Fruit fly (Drosophila melanogaster) whole organism, embryonic: ENCODE data around the gene Nost.

Source experiments
- Atf6 ChIP-seq: fragments of 200-800 bp; sonication (Bioruptor generic); IDR thresholded peaks from 2 replicates; pipeline ENCODE4 v1.3.6; 2022; ENCODE audit warnings: missing biosample characterization, missing genetic modification characterization
- BtbVII ChIP-seq: fragments of 200-800 bp; sonication (Bioruptor generic); optimal IDR thresholded peaks from 3 replicates; lab custom pipeline; 2017; ENCODE audit warnings: missing biosample characterization, mild to moderate bottlenecking, missing genetic modification characterization
- CG10462 ChIP-seq: fragments of 200-800 bp; sonication (Bioruptor generic); optimal IDR thresholded peaks from 2 replicates; lab custom pipeline; 2016; ENCODE audit warnings: missing biosample characterization, missing genetic modification characterization
- CG10565 ChIP-seq: fragments of 200-800 bp; sonication (Bioruptor generic); optimal IDR thresholded peaks from 3 replicates; lab custom pipeline; 2016; ENCODE audit warnings: missing biosample characterization, mild to moderate bottlenecking, missing genetic modification characterization
- CG10959 ChIP-seq: fragments of 200-800 bp; sonication (Bioruptor generic); IDR thresholded peaks from 2 replicates; pipeline ENCODE4 v1.3.6; 2022; ENCODE audit warnings: missing biosample characterization, missing genetic modification characterization
- CG11723 ChIP-seq: fragments of 200-800 bp; sonication (Bioruptor generic); optimal IDR thresholded peaks from 2 replicates; lab custom pipeline; 2017; ENCODE audit warnings: missing biosample characterization, mild to moderate bottlenecking, missing genetic modification characterization
- CG12236 ChIP-seq: fragments of 200-800 bp; sonication (Bioruptor generic); optimal IDR thresholded peaks from 2 replicates; lab custom pipeline; 2016; ENCODE audit warnings: missing biosample characterization, missing genetic modification characterization
- CG1233 ChIP-seq: fragments of 200-800 bp; sonication (Bioruptor generic); optimal IDR thresholded peaks from 4 replicates; lab custom pipeline; 2018; ENCODE audit warnings: missing biosample characterization, mild to moderate bottlenecking, missing genetic modification characterization
- CG14710 ChIP-seq: fragments of 200-800 bp; sonication (Bioruptor generic); optimal IDR thresholded peaks from 3 replicates; lab custom pipeline; 2019; ENCODE audit warnings: missing biosample characterization, mild to moderate bottlenecking, missing genetic modification characterization, moderate library complexity
- CG14860 ChIP-seq: fragments of 200-800 bp; sonication (Bioruptor generic); IDR thresholded peaks from 3 replicates; pipeline ENCODE4 v1.3.6; 2022; ENCODE audit warnings: missing biosample characterization, missing genetic modification characterization; ENCODE audit not compliant: partially characterized antibody
- CG17359 ChIP-seq: fragments of 200-800 bp; sonication (Bioruptor generic); optimal IDR thresholded peaks from 3 replicates; lab custom pipeline; 2018; ENCODE audit warnings: missing biosample characterization, mild to moderate bottlenecking, missing genetic modification characterization, moderate library complexity
- CG2120 ChIP-seq: fragments of 200-800 bp; sonication (Bioruptor generic); optimal IDR thresholded peaks from 3 replicates; lab custom pipeline; 2016; ENCODE audit warnings: missing biosample characterization, missing genetic modification characterization
- CG2678 ChIP-seq: fragments of 200-800 bp; sonication (Bioruptor generic); optimal IDR thresholded peaks from 3 replicates; lab custom pipeline; 2019; ENCODE audit warnings: missing biosample characterization, mild to moderate bottlenecking, missing genetic modification characterization, moderate library complexity
- CG42726 ChIP-seq: fragments of 200-800 bp; sonication (Bioruptor generic); IDR thresholded peaks from 2 replicates; pipeline ENCODE4 v1.3.6; 2022; ENCODE audit warnings: missing biosample characterization, missing genetic modification characterization; ENCODE audit not compliant: partially characterized antibody
- CG5953 ChIP-seq: fragments of 200-800 bp; sonication (Bioruptor generic); IDR thresholded peaks from 2 replicates; pipeline ENCODE4 v1.3.6; 2022; ENCODE audit warnings: missing biosample characterization, missing genetic modification characterization
- CG7271 ChIP-seq: fragments of 200-800 bp; sonication (Bioruptor generic); optimal IDR thresholded peaks from 2 replicates; lab custom pipeline; 2018; ENCODE audit warnings: missing biosample characterization, mild to moderate bottlenecking, missing genetic modification characterization, moderate library complexity
- CG8089 ChIP-seq: fragments of 200-800 bp; sonication (Bioruptor generic); optimal IDR thresholded peaks from 3 replicates; lab custom pipeline; 2016; ENCODE audit warnings: missing biosample characterization, missing genetic modification characterization
- CG8388 ChIP-seq: fragments of 200-800 bp; sonication (Bioruptor generic); optimal IDR thresholded peaks from 2 replicates; lab custom pipeline; 2019; ENCODE audit warnings: missing biosample characterization, mild to moderate bottlenecking, missing genetic modification characterization, moderate library complexity
- Dbx ChIP-seq: fragments of 200-800 bp; sonication (Bioruptor generic); IDR thresholded peaks from 3 replicates; pipeline ENCODE4 v1.3.6; 2022; ENCODE audit warnings: missing biosample characterization, missing genetic modification characterization
- Deaf1 ChIP-seq: fragments of 200-800 bp; optimal IDR thresholded peaks from 3 replicates; lab custom pipeline; 2019; ENCODE audit warnings: missing biosample characterization, mild to moderate bottlenecking, missing genetic modification characterization, moderate library complexity
- Dip2 ChIP-seq: fragments of 200-800 bp; sonication (Bioruptor generic); IDR thresholded peaks from 2 replicates; pipeline ENCODE4 v1.3.6; 2022; ENCODE audit warnings: missing biosample characterization, missing genetic modification characterization
- Doc3 ChIP-seq: fragments of 200-800 bp; sonication (Bioruptor generic); IDR thresholded peaks from 3 replicates; pipeline ENCODE4 v1.3.6; 2022; ENCODE audit warnings: missing biosample characterization, missing genetic modification characterization; ENCODE audit not compliant: partially characterized antibody
- H15 ChIP-seq: fragments of 200-800 bp; sonication (Bioruptor generic); IDR thresholded peaks from 3 replicates; pipeline ENCODE4 v1.3.6; 2022; ENCODE audit warnings: missing biosample characterization, missing genetic modification characterization
- Myb ChIP-seq: fragments of 200-800 bp; sonication (Bioruptor generic); optimal IDR thresholded peaks from 2 replicates; lab custom pipeline; 2016; ENCODE audit warnings: missing biosample characterization, missing genetic modification characterization
- Poxn ChIP-seq: fragments of 200-800 bp; sonication (Bioruptor generic); IDR thresholded peaks from 2 replicates; pipeline ENCODE4 v1.3.6; 2022; ENCODE audit warnings: missing biosample characterization, missing genetic modification characterization
- Ssrp ChIP-seq: fragments of 200-800 bp; sonication (Bioruptor generic); optimal IDR thresholded peaks from 2 replicates; lab custom pipeline; 2018; ENCODE audit warnings: missing biosample characterization, mild to moderate bottlenecking, missing genetic modification characterization, moderate library complexity
- Usf ChIP-seq: fragments of 200-800 bp; sonication (Bioruptor generic); optimal IDR thresholded peaks from 2 replicates; lab custom pipeline; 2017; ENCODE audit warnings: missing genotype, missing biosample characterization, missing genetic modification characterization
- Vsx1 ChIP-seq: fragments of 200-800 bp; sonication (Bioruptor generic); optimal IDR thresholded peaks from 2 replicates; lab custom pipeline; 2017; ENCODE audit warnings: missing biosample characterization, mild to moderate bottlenecking, missing genetic modification characterization, missing genetic modification reagents
- Xbp1 ChIP-seq: fragments of 200-800 bp; sonication (Bioruptor generic); optimal IDR thresholded peaks from 3 replicates; lab custom pipeline; 2016; ENCODE audit warnings: missing biosample characterization, mild to moderate bottlenecking, missing genetic modification characterization
- bsh ChIP-seq, 2 experiments: fragments of 200-800 bp; sonication (Bioruptor generic); optimal IDR thresholded peaks; 2 replicates each; lab custom pipeline; 2017 to 2018; ENCODE audit warnings: mild to moderate bottlenecking in 2 of 2, missing biosample characterization in 2 of 2, missing genetic modification characterization in 2 of 2, moderate library complexity in 1 of 2
- cas ChIP-seq: fragments of 200-800 bp; sonication (Bioruptor generic); IDR thresholded peaks from 2 replicates; pipeline ENCODE4 v1.3.6; 2022; ENCODE audit warnings: missing biosample characterization, missing genetic modification characterization
- dmrt99B ChIP-seq: fragments of 200-800 bp; sonication (Bioruptor generic); optimal IDR thresholded peaks from 2 replicates; lab custom pipeline; 2018; ENCODE audit warnings: missing biosample characterization, mild to moderate bottlenecking, missing genetic modification characterization, moderate library complexity
- fru ChIP-seq: fragments of >200 bp; optimal IDR thresholded peaks from 2 replicates; lab custom pipeline; 2017
- h ChIP-seq: fragments of >200 bp; optimal IDR thresholded peaks from 2 replicates; lab custom pipeline; 2017
- jing ChIP-seq: fragments of 200-800 bp; sonication (Bioruptor generic); optimal IDR thresholded peaks from 2 replicates; lab custom pipeline; 2018; ENCODE audit warnings: missing biosample characterization, mild to moderate bottlenecking, missing genetic modification characterization
- knrl ChIP-seq: fragments of 200-800 bp; sonication (Bioruptor generic); IDR thresholded peaks from 3 replicates; pipeline ENCODE4 v1.3.6; 2022; ENCODE audit warnings: missing biosample characterization, missing genetic modification characterization; ENCODE audit not compliant: partially characterized antibody
- maf-S ChIP-seq: fragments of 200-800 bp; sonication (Bioruptor generic); optimal IDR thresholded peaks from 2 replicates; lab custom pipeline; 2016; ENCODE audit warnings: missing biosample characterization, missing genetic modification characterization
- mam ChIP-seq: fragments of 200-800 bp; sonication (Bioruptor generic); optimal IDR thresholded peaks from 3 replicates; lab custom pipeline; 2016; ENCODE audit warnings: missing biosample characterization, missing genetic modification characterization
- nau ChIP-seq: fragments of 200-800 bp; sonication (Bioruptor generic); optimal IDR thresholded peaks from 3 replicates; lab custom pipeline; 2017; ENCODE audit warnings: missing biosample characterization, mild to moderate bottlenecking, missing genetic modification characterization, missing genetic modification reagents
- nmo ChIP-seq: fragments of 200-800 bp; sonication (Bioruptor generic); optimal IDR thresholded peaks from 2 replicates; lab custom pipeline; 2018; ENCODE audit warnings: missing biosample characterization, mild to moderate bottlenecking, missing genetic modification characterization, moderate library complexity
- oc ChIP-seq: fragments of 200-800 bp; sonication (Bioruptor generic); optimal IDR thresholded peaks from 2 replicates; lab custom pipeline; 2018; ENCODE audit warnings: missing biosample characterization, mild to moderate bottlenecking, missing genetic modification characterization, moderate library complexity
- pan ChIP-seq, 4 experiments: fragments of >200 bp in 3 of 4; fragments of 200-800 bp in 1 of 4; sonication (Bioruptor generic) in 1 of 4; optimal IDR thresholded peaks in 3 of 4; IDR thresholded peaks in 1 of 4; 2 replicates each; pipeline versions ENCODE4 v1.3.6 to Lab custom; 2017 to 2022; ENCODE audit warnings: missing biosample characterization in 2 of 4, missing genetic modification characterization in 2 of 4, mixed read lengths in 1 of 4
- pita ChIP-seq: fragments of 200-800 bp; sonication (Bioruptor generic); optimal IDR thresholded peaks from 2 replicates; lab custom pipeline; 2017; ENCODE audit warnings: missing biosample characterization, mild to moderate bottlenecking, missing genetic modification characterization
- sisA ChIP-seq: fragments of 200-800 bp; sonication (Bioruptor generic); IDR thresholded peaks from 2 replicates; pipeline ENCODE4 v1.3.6; 2022; ENCODE audit warnings: missing biosample characterization, missing genetic modification characterization
- slbo ChIP-seq: fragments of 200-800 bp; sonication (Bioruptor generic); IDR thresholded peaks from 2 replicates; pipeline ENCODE4 v1.3.6; 2022; ENCODE audit warnings: missing biosample characterization, missing genetic modification characterization
- slou ChIP-seq: fragments of 200-800 bp; sonication (Bioruptor generic); optimal IDR thresholded peaks from 3 replicates; lab custom pipeline; 2016; ENCODE audit warnings: missing biosample characterization, missing genetic modification characterization
- so ChIP-seq: fragments of 200-800 bp; sonication (Bioruptor generic); IDR thresholded peaks from 3 replicates; pipeline ENCODE4 v1.3.6; 2022; ENCODE audit warnings: missing biosample characterization, missing genetic modification characterization
- tio ChIP-seq: fragments of 200-800 bp; sonication (Bioruptor generic); optimal IDR thresholded peaks from 2 replicates; lab custom pipeline; 2017; ENCODE audit warnings: missing biosample characterization, missing genetic modification characterization, inconsistent platforms
- unpg ChIP-seq: fragments of 200-800 bp; sonication (Bioruptor generic); optimal IDR thresholded peaks from 3 replicates; lab custom pipeline; 2018; ENCODE audit warnings: missing biosample characterization, mild to moderate bottlenecking, missing genetic modification characterization, moderate library complexity
- z ChIP-seq: fragments of 200-800 bp; sonication (Bioruptor generic); IDR thresholded peaks from 3 replicates; pipeline ENCODE4 v1.3.6; 2022; ENCODE audit warnings: missing biosample characterization, missing genetic modification characterization

Gene Nost

dm6 chrX:9080962-9081361, 51.0 kb downstream of the Nost start, which contains the start of the genes CG7246 and HP1b (continued):
- TF ChIP-seq jing (GFP tag; lab: Kevin White, UChicago) = no peak
- TF ChIP-seq pita (GFP tag; lab: Kevin White, UChicago) = no peak
- peak; percentile 74 for TF ChIP-seq CG2678
- peak; percentile 62; the same call in 1 of the 3 replicates for TF ChIP-seq so
- TF ChIP-seq CG10565 (GFP tag; lab: Kevin White, UChicago) = no peak
- no peak; the same call in 1 of the 2 replicates for TF ChIP-seq Poxn (GFP tag; lab: Robert Waterston, UW)
- TF ChIP-seq oc (tag; lab: Kevin White, UChicago) = peak; percentile 3
- TF ChIP-seq slbo (GFP tag; lab: Robert Waterston, UW) = peak; percentile 82
- TF ChIP-seq BtbVII (GFP tag; lab: Kevin White, UChicago) = peak; percentile 50
- TF ChIP-seq CG42726 = no peak
- TF ChIP-seq CG10959 (GFP tag; lab: Robert Waterston, UW) = no peak
- TF ChIP-seq Atf6 (GFP tag; lab: Robert Waterston, UW) = peak; percentile 65
- TF ChIP-seq dmrt99B (tag; lab: Kevin White, UChicago) = peak; percentile 48
- TF ChIP-seq Usf (GFP tag; lab: Kevin White, UChicago) = no peak
- peak; percentile 75; the same call in 2 of the 3 replicates for TF ChIP-seq Doc3 (GFP tag; lab: Robert Waterston, UW)
- peak in 1 of 2 experiments; percentile 76 for TF ChIP-seq bsh (GFP tag; optimal IDR thresholded peaks at IDR 0.05; lab: Kevin White, UChicago)
- peak; percentile 27 for TF ChIP-seq Deaf1 (tag; lab: Kevin White, UChicago)
- TF ChIP-seq CG2120 = peak; percentile 81
- peak; percentile 71 for TF ChIP-seq CG14860 (GFP tag; lab: Robert Waterston, UW)
- peak; percentile 22 for TF ChIP-seq CG7271 (tag; lab: Kevin White, UChicago)
- no peak for TF ChIP-seq pan (optimal IDR thresholded peaks at IDR 0.05; lab: Kevin White, UChicago)
- peak in 1 of 2 experiments; percentile 80 for TF ChIP-seq pan (GFP tag; optimal IDR thresholded peaks at IDR 0.05 in 1 of 2, IDR thresholded peaks at IDR 0.05 in 1 of 2)
- peak; percentile 78 for TF ChIP-seq Xbp1 (GFP tag; lab: Kevin White, UChicago)
- TF ChIP-seq CG1233 (GFP tag; lab: Kevin White, UChicago) = peak; percentile 14
- no peak for TF ChIP-seq CG8089 (GFP tag; lab: Kevin White, UChicago)
- peak; percentile 69 for TF ChIP-seq CG17359 (tag; lab: Kevin White, UChicago)
- TF ChIP-seq CG11723 = peak; percentile 13
- no peak for TF ChIP-seq CG12236 (GFP tag; lab: Kevin White, UChicago)
- peak; percentile 72 for TF ChIP-seq sisA (GFP tag; lab: Robert Waterston, UW)
- TF ChIP-seq Dip2 = no peak
- no peak for TF ChIP-seq z
- TF ChIP-seq Myb (GFP tag; lab: Kevin White, UChicago) = peak; percentile 53
- peak; percentile 59 for TF ChIP-seq mam (GFP tag; lab: Kevin White, UChicago)
- 0 out of 2 replicates have a peak, but pooled peaks have one; percentile 28 for TF ChIP-seq cas (GFP tag; lab: Robert Waterston, UW)
- peak; percentile 84 for TF ChIP-seq knrl (GFP tag; lab: Robert Waterston, UW)
- TF ChIP-seq tio (GFP tag; lab: Kevin White, UChicago) = peak; percentile 42
- peak; percentile 77 for TF ChIP-seq nmo
- TF ChIP-seq fru (lab: Kevin White, UChicago) = no peak
- peak; percentile 29 for TF ChIP-seq maf-S (GFP tag; lab: Kevin White, UChicago)
- TF ChIP-seq h = no peak
- TF ChIP-seq Dbx (GFP tag; lab: Robert Waterston, UW) = peak; percentile 77
- peak; percentile 75 for TF ChIP-seq CG14710 (tag; lab: Kevin White, UChicago)
- peak; percentile 24 for TF ChIP-seq nau (GFP tag; lab: Kevin White, UChicago)
- peak; percentile 53 for TF ChIP-seq Ssrp
- peak; percentile 48 for TF ChIP-seq slou (GFP tag; lab: Kevin White, UChicago)
- peak; percentile 42 for TF ChIP-seq Vsx1 (GFP tag; lab: Kevin White, UChicago)
- TF ChIP-seq CG5953 (GFP tag; lab: Robert Waterston, UW) = peak; percentile 24; the same call in 1 of the 2 replicates
- TF ChIP-seq CG8388 (GFP tag; lab: Kevin White, UChicago) = peak; percentile 50
- TF ChIP-seq CG10462 (GFP tag; lab: Kevin White, UChicago) = peak; percentile 48
- TF ChIP-seq unpg (GFP tag; lab: Kevin White, UChicago) = peak; percentile 72
- peak; percentile 66; the same call in 1 of the 3 replicates for TF ChIP-seq H15 (GFP tag; lab: Robert Waterston, UW)
